Worm (Caenorhabditis elegans): ENCODE data around the gene ent-5.

ent-5 gene

DNA sequence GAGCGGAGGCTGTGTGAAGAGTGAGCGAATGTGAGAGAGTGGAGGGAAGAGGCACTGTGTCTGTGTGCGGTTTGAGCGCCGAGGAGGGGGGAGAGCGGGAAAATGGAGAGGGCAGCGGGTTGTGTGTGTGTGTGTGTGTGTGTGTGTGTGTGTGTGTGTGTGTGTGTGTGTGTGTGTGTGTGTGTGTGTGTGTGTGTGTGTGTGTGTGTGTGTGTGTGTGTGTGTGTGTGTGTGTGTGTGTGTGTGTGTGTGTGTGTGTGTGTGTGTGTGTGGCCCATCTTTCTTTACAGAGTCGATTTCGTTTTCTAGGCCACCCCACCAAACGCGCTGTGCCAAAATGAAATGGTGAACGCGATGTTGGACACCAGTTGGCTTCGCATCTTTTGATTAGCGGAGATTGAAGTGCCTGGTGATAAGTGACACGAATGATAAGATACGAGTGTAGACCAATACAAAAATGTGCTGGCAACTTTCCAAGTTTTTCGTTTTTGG lies 42.6 kb downstream of the ent-5 start:
- TF ChIP-seq unc-42 (tag; optimal IDR thresholded peaks at IDR 0.05) (peak; percentile 72), pat-9 (tag; optimal IDR thresholded peaks at IDR 0.05) (peak; percentile 86), ceh-48 (tag; optimal IDR thresholded peaks at IDR 0.05) (peak; percentile 32), nfya-1 (tag; optimal IDR thresholded peaks at IDR 0.05) (peak; percentile 48), che-1 (tag; optimal IDR thresholded peaks at IDR 0.05) (peak; percentile 61), ref-2 (tag; optimal IDR thresholded peaks at IDR 0.05) (peak; percentile 54), ceh-14 (tag; optimal IDR thresholded peaks at IDR 0.05) (peak; percentile 21), hlh-13 (GFP tag; optimal IDR thresholded peaks at IDR 0.05) (peak; percentile 9), ceh-34 (tag; optimal IDR thresholded peaks at IDR 0.05) (peak; percentile 56), ceh-24 (tag; optimal IDR thresholded peaks at IDR 0.05) (peak; percentile 37), ahr-1 (tag; optimal IDR thresholded peaks at IDR 0.05) (peak; percentile 13), gmeb-2 (tag; optimal IDR thresholded peaks at IDR 0.05) (peak; percentile 73), sox-4 (tag; optimal IDR thresholded peaks at IDR 0.05) (peak; percentile 73), ceh-19 (GFP tag; optimal IDR thresholded peaks at IDR 0.05) (peak; percentile 85), ceh-18 (tag; optimal IDR thresholded peaks at IDR 0.05) (peak; percentile 86), tbx-2 (tag; optimal IDR thresholded peaks at IDR 0.05) (peak; percentile 53), rnt-1 (tag; optimal IDR thresholded peaks at IDR 0.05) (peak; percentile 56), ceh-31 (tag; optimal IDR thresholded peaks at IDR 0.05) (peak; percentile 70), ceh-45 (GFP tag; IDR thresholded peaks at IDR 0.05) (0 out of 2 replicates have a peak, but pooled peaks have one; percentile 41), T23F11.4 (GFP tag; optimal IDR thresholded peaks at IDR 0.05) (peak; percentile 87), sdc-2 (tag; optimal IDR thresholded peaks at IDR 0.05) (peak; percentile 51), Y22D7AL.16 (tag; optimal IDR thresholded peaks at IDR 0.05) (peak; percentile 44), pha-2 (tag; optimal IDR thresholded peaks at IDR 0.05) (peak; percentile 72), ztf-16 (tag; optimal IDR thresholded peaks at IDR 0.05) (peak; percentile 57), sox-2 (GFP tag; IDR thresholded peaks at IDR 0.05) (peak; percentile 14; the same call in 1 of the 2 replicates), C38D4.7 (GFP tag; optimal IDR thresholded peaks at IDR 0.05) (peak; percentile 63), unc-55 (GFP tag; optimal IDR thresholded peaks at IDR 0.05) (peak; percentile 41), hlh-30 (tag; optimal IDR thresholded peaks at IDR 0.05; ENCODE audit: insufficient read depth) (peak; percentile 8), F13H6.1 (tag; optimal IDR thresholded peaks at IDR 0.05) (peak; percentile 39), K02D7.2 (tag; optimal IDR thresholded peaks at IDR 0.05) (peak; percentile 36), lin-11 (tag; optimal IDR thresholded peaks at IDR 0.05) (peak; percentile 51), ceh-6 (GFP tag; optimal IDR thresholded peaks at IDR 0.05) (peak; percentile 80), ceh-2 (tag; optimal IDR thresholded peaks at IDR 0.05) (peak; percentile 32)

DNA sequence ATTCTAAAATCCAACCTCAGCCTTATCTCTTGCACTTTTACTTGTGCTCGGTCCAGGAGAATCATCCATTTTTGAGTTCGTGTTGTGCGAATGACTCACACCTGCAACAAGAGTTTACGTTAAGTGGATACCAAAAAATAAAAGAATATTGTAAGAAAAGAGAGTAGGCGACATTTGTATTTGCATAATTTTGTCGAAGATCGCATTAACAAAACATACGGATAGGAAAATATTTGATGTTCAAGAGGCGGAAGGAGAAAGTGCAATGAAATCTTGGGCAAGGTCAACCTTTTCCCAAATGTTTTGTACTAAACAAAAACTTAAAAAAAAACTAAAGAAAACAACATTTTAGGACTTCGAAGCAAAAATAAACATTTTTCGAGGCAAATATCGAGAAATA lies 43.2 kb downstream of the ent-5 start, which contains the start of gene spat-3:
Gene spat-3 (minus strand): TSS at position 101 of the 400 bp plus-strand sequence.
- TF ChIP-seq dve-1 (tag; optimal IDR thresholded peaks at IDR 0.05) (no peak), npax-4 (tag; optimal IDR thresholded peaks at IDR 0.05) (no peak), che-1 (tag; optimal IDR thresholded peaks at IDR 0.05) (no peak), hlh-6 (tag; optimal IDR thresholded peaks at IDR 0.05) (no peak), K02D7.2 (tag; optimal IDR thresholded peaks at IDR 0.05) (no peak), fkh-10 (GFP tag; optimal IDR thresholded peaks at IDR 0.05) (no peak), nhr-11 (tag; optimal IDR thresholded peaks at IDR 0.05) (no peak), lim-6 (tag; optimal IDR thresholded peaks at IDR 0.05) (no peak), nhr-232 (tag; optimal IDR thresholded peaks at IDR 0.05) (no peak), tbx-7 (tag; optimal IDR thresholded peaks at IDR 0.05) (no peak), hlh-13 (GFP tag; optimal IDR thresholded peaks at IDR 0.05) (no peak), ceh-30 (tag; optimal IDR thresholded peaks at IDR 0.05) (no peak), Y22D7AL.16 (tag; optimal IDR thresholded peaks at IDR 0.05) (no peak), K09A11.1 (tag; optimal IDR thresholded peaks at IDR 0.05; ENCODE audit: insufficient read depth) (no peak), pha-4 (tag; optimal IDR thresholded peaks at IDR 0.05) (no peak), ceh-24 (tag; optimal IDR thresholded peaks at IDR 0.05) (no peak), sox-2 (GFP tag; IDR thresholded peaks at IDR 0.05) (no peak), lin-11 (tag; optimal IDR thresholded peaks at IDR 0.05) (no peak)
